Worm (Caenorhabditis elegans): ENCODE data around the gene hex-2.
A peak's percentile ranks its signal among the peaks of the same experiment; 100 is the strongest.
"Not testable (repeated sequence)": the region's sequence is repeated elsewhere in the genome, so short reads cannot be mapped to it uniquely, and the experiment has no call there.

ce11 chrV:5640072-5640471 is 14.2 kb upstream of the hex-2 start:
- TF ChIP-seq nhr-179 (tag; optimal IDR thresholded peaks at IDR 0.05); F10E7.11 (tag; optimal IDR thresholded peaks at IDR 0.05); atf-7 (tag; optimal IDR thresholded peaks at IDR 0.05); hlh-12 (tag; optimal IDR thresholded peaks at IDR 0.05); let-526 (GFP tag; IDR thresholded peaks at IDR 0.05): not testable (repeated sequence)
- TF ChIP-seq F33H1.4 (GFP tag; IDR thresholded peaks at IDR 0.05): peak; percentile 66
